Worm (Caenorhabditis elegans): Measurements from ENCODE around the gene oac-12.

Gene oac-12

ce11 chrV:4346799-4347198 is 14.4 kb upstream of the oac-12 start, which contains the start of gene mcm-7 (continued):
- peak; percentile 8 for TF ChIP-seq zip-2 (tag; optimal IDR thresholded peaks at IDR 0.05)
- no peak for TF ChIP-seq nhr-237 (tag; optimal IDR thresholded peaks at IDR 0.05)
- TF ChIP-seq lir-3 (tag; optimal IDR thresholded peaks at IDR 0.05) = no peak
- TF ChIP-seq jun-1 (tag; optimal IDR thresholded peaks at IDR 0.05) = no peak
- TF ChIP-seq hlh-11 (tag; optimal IDR thresholded peaks at IDR 0.05) = peak; percentile 42
- no peak for TF ChIP-seq nhr-77 (tag; optimal IDR thresholded peaks at IDR 0.05)
- TF ChIP-seq ztf-7 (tag; optimal IDR thresholded peaks at IDR 0.05) = no peak
- peak in 1 of 2 experiments; percentile 30 for TF ChIP-seq hif-1 (tag; optimal IDR thresholded peaks at IDR 0.05)
- TF ChIP-seq D1046.2 (GFP tag; IDR thresholded peaks at IDR 0.05) = no peak
- TF ChIP-seq zag-1 (tag; optimal IDR thresholded peaks at IDR 0.05) = no peak
- no peak for TF ChIP-seq mxl-3 (GFP tag; optimal IDR thresholded peaks at IDR 0.05)
- no peak for TF ChIP-seq madf-9 (GFP tag; conservative IDR thresholded peaks at IDR 0.05)
- no peak for TF ChIP-seq spr-1 (tag; optimal IDR thresholded peaks at IDR 0.05)
- no peak for TF ChIP-seq duxl-1 (tag; optimal IDR thresholded peaks at IDR 0.05; ENCODE audit: poor library complexity)
- no peak for TF ChIP-seq daf-12 (tag; optimal IDR thresholded peaks at IDR 0.05)
- no peak for TF ChIP-seq rbr-2 (tag; optimal IDR thresholded peaks at IDR 0.05)
- no peak for TF ChIP-seq daf-19 (GFP tag; conservative IDR thresholded peaks at IDR 0.05)
- peak; percentile 68 for TF ChIP-seq aha-1 (tag)
- TF ChIP-seq dve-1 (tag; optimal IDR thresholded peaks at IDR 0.05; ENCODE audit: insufficient read depth) = no peak
- TF ChIP-seq gei-8 (GFP tag; optimal IDR thresholded peaks at IDR 0.05) = no peak
- no peak for TF ChIP-seq zfp-3 (GFP tag; conservative IDR thresholded peaks at IDR 0.05)
- peak; percentile 22 for TF ChIP-seq unc-130 (GFP tag; optimal IDR thresholded peaks at IDR 0.05)
- no peak for TF ChIP-seq madf-5 (GFP tag; IDR thresholded peaks at IDR 0.05)
- TF ChIP-seq lin-15B (tag; optimal IDR thresholded peaks at IDR 0.05) = no peak
- no peak for TF ChIP-seq tra-1 (GFP tag; IDR thresholded peaks at IDR 0.05)
- TF ChIP-seq vab-7 (GFP tag; IDR thresholded peaks at IDR 0.05) = no peak
- no peak for TF ChIP-seq unc-62 (GFP tag; optimal IDR thresholded peaks at IDR 0.05 in 1 of 2)
- TF ChIP-seq unc-62 (tag; optimal IDR thresholded peaks at IDR 0.05) = no peak
- TF ChIP-seq unc-39 (tag; optimal IDR thresholded peaks at IDR 0.05) = no peak
- TF ChIP-seq php-3 (GFP tag; IDR thresholded peaks at IDR 0.05) = no peak
- TF ChIP-seq Y48G9A.11 (GFP tag; IDR thresholded peaks at IDR 0.05) = no peak
- TF ChIP-seq ZK546.5 (tag; optimal IDR thresholded peaks at IDR 0.05) = no peak
- TF ChIP-seq tag-97 (GFP tag; IDR thresholded peaks at IDR 0.05) = no peak
- no peak for TF ChIP-seq ctbp-1 (GFP tag; IDR thresholded peaks at IDR 0.05)
- peak in 1 of 2 experiments; percentile 78 for TF ChIP-seq lsy-2 (tag; optimal IDR thresholded peaks at IDR 0.05)
- TF ChIP-seq mes-2 (tag; optimal IDR thresholded peaks at IDR 0.05; ENCODE audit: poor library complexity, severe bottlenecking) = peak; percentile 79
- no peak for TF ChIP-seq ceh-62 (tag; optimal IDR thresholded peaks at IDR 0.05)
- no peak for TF ChIP-seq F44E2.7 (GFP tag; IDR thresholded peaks at IDR 0.05)
- TF ChIP-seq egl-27 (tag; optimal IDR thresholded peaks at IDR 0.05) = no peak
- no peak for TF ChIP-seq lim-7 (GFP tag; IDR thresholded peaks at IDR 0.05)
- TF ChIP-seq snpc-4 (tag; optimal IDR thresholded peaks at IDR 0.05) = no peak
- TF ChIP-seq cey-2 (tag; optimal IDR thresholded peaks at IDR 0.05; ENCODE audit: borderline replicate concordance, insufficient read depth) = no peak
- TF ChIP-seq ces-1 (GFP tag; optimal IDR thresholded peaks at IDR 0.05) = no peak
- no peak for TF ChIP-seq mdl-1 (tag; optimal IDR thresholded peaks at IDR 0.05)
- no peak for TF ChIP-seq F49E8.2 (tag; optimal IDR thresholded peaks at IDR 0.05; ENCODE audit: borderline replicate concordance)
- TF ChIP-seq hlh-30 (tag; optimal IDR thresholded peaks at IDR 0.05; ENCODE audit: insufficient read depth) = no peak
- TF ChIP-seq nhr-10 (tag; optimal IDR thresholded peaks at IDR 0.05) = no peak
- TF ChIP-seq snpc-1.2 (GFP tag; IDR thresholded peaks at IDR 0.05) = no peak
- no peak for TF ChIP-seq pha-4 (GFP tag; IDR thresholded peaks at IDR 0.05)
- no peak for TF ChIP-seq pha-4 (tag; optimal IDR thresholded peaks at IDR 0.05)
- TF ChIP-seq zfp-2 (tag; optimal IDR thresholded peaks at IDR 0.05) = no peak
- TF ChIP-seq fos-1 (tag; optimal IDR thresholded peaks at IDR 0.05) = no peak
- no peak for TF ChIP-seq ceh-82 (tag; optimal IDR thresholded peaks at IDR 0.05)
